Worm (Caenorhabditis elegans): ENCODE data around the gene nhr-110.

- TF ChIP-seq unc-39 (tag; optimal IDR thresholded peaks at IDR 0.05): no peak
- no peak for TF ChIP-seq sptf-1 (tag; optimal IDR thresholded peaks at IDR 0.05)
- no peak for TF ChIP-seq elt-3 (tag; optimal IDR thresholded peaks at IDR 0.05)
- TF ChIP-seq elt-1 (tag; optimal IDR thresholded peaks at IDR 0.05; ENCODE audit: borderline replicate concordance, insufficient read depth): no peak
- TF ChIP-seq nhr-12 (tag; optimal IDR thresholded peaks at IDR 0.05): no peak
- TF ChIP-seq blmp-1 (tag; optimal IDR thresholded peaks at IDR 0.05): no peak
- no peak for TF ChIP-seq pha-4 (tag; optimal IDR thresholded peaks at IDR 0.05)
- TF ChIP-seq nhr-237 (tag; optimal IDR thresholded peaks at IDR 0.05): no peak
- no peak for TF ChIP-seq bed-3 (GFP tag; optimal IDR thresholded peaks at IDR 0.05)
- TF ChIP-seq ces-1 (GFP tag; optimal IDR thresholded peaks at IDR 0.05): no peak
- no peak for TF ChIP-seq snpc-4 (tag; optimal IDR thresholded peaks at IDR 0.05)
Observed at ce11 chrV:1626720-1627119, 2.5 kb upstream of the nhr-110 start, which contains the start of gene nhr-237.

Data from whole organism, mixed stage, embryonic.